Worm (Caenorhabditis elegans): ENCODE results near the gene unc-22.
A peak's percentile ranks its signal among the peaks of the same experiment; 100 is the strongest.

The unc-22 gene

ce11 chrIV:11965327-11965726, 45.5 kb downstream of the unc-22 start, which contains the start of gene srj-1:
TSS of gene srj-1 (minus strand) at chrIV:11965427.
- TF ChIP-seq D1046.2 (GFP tag; IDR thresholded peaks at IDR 0.05) (no peak), unc-62 (GFP tag; optimal IDR thresholded peaks at IDR 0.05 in 1 of 2) (peak in 1 of 2 experiments; percentile 33), unc-62 (tag; optimal IDR thresholded peaks at IDR 0.05) (no peak), nhr-11 (tag; optimal IDR thresholded peaks at IDR 0.05) (peak; percentile 55)

ce11 chrIV:11961485-11962255, 49.1 kb downstream of the unc-22 start, which contains the start of gene ZK829.7:
TSS of gene ZK829.7 (minus strand) at chrIV:11961535.
- TF ChIP-seq ceh-32 (tag; optimal IDR thresholded peaks at IDR 0.05; ENCODE audit: poor library complexity), result peak; percentile 11
- TF ChIP-seq rbr-2 (tag; optimal IDR thresholded peaks at IDR 0.05), result peak; percentile 71
- TF ChIP-seq lin-13 (GFP tag; optimal IDR thresholded peaks at IDR 0.05), result no peak
- peak; percentile 95 for TF ChIP-seq dpl-1 (GFP tag; optimal IDR thresholded peaks at IDR 0.05)
- TF ChIP-seq nhr-28 (tag; optimal IDR thresholded peaks at IDR 0.05), result peak; percentile 57
- TF ChIP-seq tag-97 (GFP tag; IDR thresholded peaks at IDR 0.05), result no peak
- TF ChIP-seq attf-4 (tag; optimal IDR thresholded peaks at IDR 0.05), result no peak
- TF ChIP-seq cey-2 (tag; optimal IDR thresholded peaks at IDR 0.05; ENCODE audit: borderline replicate concordance, insufficient read depth), result no peak
- peak; percentile 55 for TF ChIP-seq hlh-30 (tag; optimal IDR thresholded peaks at IDR 0.05; ENCODE audit: insufficient read depth)
- peak; percentile 54 for TF ChIP-seq hlh-11 (tag; optimal IDR thresholded peaks at IDR 0.05)
- peak; percentile 77 for TF ChIP-seq snpc-1.2 (GFP tag; IDR thresholded peaks at IDR 0.05)
- TF ChIP-seq nhr-102 (tag; optimal IDR thresholded peaks at IDR 0.05), result peak; percentile 53
- peak; percentile 33 for TF ChIP-seq dmd-6 (GFP tag; IDR thresholded peaks at IDR 0.05)
- TF ChIP-seq ama-1 (optimal IDR thresholded peaks at IDR 0.05), result no peak
- no peak for TF ChIP-seq madf-5 (GFP tag; IDR thresholded peaks at IDR 0.05)
- no peak for TF ChIP-seq sdz-12 (GFP tag; optimal IDR thresholded peaks at IDR 0.05)
- peak in 1 of 2 experiments; percentile 86 for TF ChIP-seq lsy-2 (tag; optimal IDR thresholded peaks at IDR 0.05)
- no peak for TF ChIP-seq ctbp-1 (GFP tag; IDR thresholded peaks at IDR 0.05)
- TF ChIP-seq spr-1 (tag; optimal IDR thresholded peaks at IDR 0.05), result peak; percentile 7
- no peak for TF ChIP-seq lim-7 (GFP tag; IDR thresholded peaks at IDR 0.05)
- TF ChIP-seq zfp-3 (GFP tag; conservative IDR thresholded peaks at IDR 0.05), result no peak
- peak; percentile 41 for TF ChIP-seq fkh-10 (GFP tag; optimal IDR thresholded peaks at IDR 0.05)
- peak in 1 of 2 experiments; percentile 96 for TF ChIP-seq unc-62 (GFP tag; optimal IDR thresholded peaks at IDR 0.05 in 1 of 2)
- TF ChIP-seq unc-62 (tag; optimal IDR thresholded peaks at IDR 0.05), result no peak
- peak; percentile 4 for TF ChIP-seq nhr-6 (tag; optimal IDR thresholded peaks at IDR 0.05)
- TF ChIP-seq zfp-2 (tag; optimal IDR thresholded peaks at IDR 0.05), result no peak
- peak in 1 of 2 experiments; percentile 10 for TF ChIP-seq mdl-1 (tag; optimal IDR thresholded peaks at IDR 0.05)
- no peak for TF ChIP-seq Y105C5A.15 (GFP tag; IDR thresholded peaks at IDR 0.05)
- no peak for TF ChIP-seq lir-3 (tag; optimal IDR thresholded peaks at IDR 0.05)
- no peak for TF ChIP-seq Y5F2A.4 (GFP tag; optimal IDR thresholded peaks at IDR 0.05)
- peak; percentile 25; the same call in 1 of the 2 replicates for TF ChIP-seq pha-4 (GFP tag; IDR thresholded peaks at IDR 0.05)
- TF ChIP-seq pha-4 (tag; optimal IDR thresholded peaks at IDR 0.05), result peak; percentile 66
- TF ChIP-seq D1046.2 (GFP tag; IDR thresholded peaks at IDR 0.05), result no peak
- no peak for TF ChIP-seq nhr-25 (tag; optimal IDR thresholded peaks at IDR 0.05; ENCODE audit: borderline replicate concordance, insufficient read depth)
- TF ChIP-seq T26A8.4 (GFP tag; IDR thresholded peaks at IDR 0.05), result peak; percentile 52; the same call in 1 of the 2 replicates
- TF ChIP-seq skn-1 (tag; optimal IDR thresholded peaks at IDR 0.05), result no peak
- TF ChIP-seq F10B5.3 (tag; optimal IDR thresholded peaks at IDR 0.05), result peak; percentile 12
- TF ChIP-seq hif-1 (tag; optimal IDR thresholded peaks at IDR 0.05), result peak; percentile 3 to 80
- TF ChIP-seq nhr-48 (tag; optimal IDR thresholded peaks at IDR 0.05), result peak; percentile 53
- 0 out of 2 replicates have a peak, but pooled peaks have one; percentile 21 for TF ChIP-seq arid-1 (GFP tag; conservative IDR thresholded peaks at IDR 0.05)
- TF ChIP-seq ztf-7 (tag; optimal IDR thresholded peaks at IDR 0.05), result no peak
- TF ChIP-seq jun-1 (tag; optimal IDR thresholded peaks at IDR 0.05), result peak; percentile 44
- TF ChIP-seq mxl-2 (GFP tag; conservative IDR thresholded peaks at IDR 0.05), result peak; percentile 99
- peak; percentile 55 for TF ChIP-seq T20F7.1 (GFP tag; optimal IDR thresholded peaks at IDR 0.05)
- TF ChIP-seq F37D6.2 (tag; optimal IDR thresholded peaks at IDR 0.05), result peak; percentile 43
- no peak for TF ChIP-seq php-3 (GFP tag; IDR thresholded peaks at IDR 0.05)
